Fruit fly (Drosophila melanogaster): Measurements from ENCODE around the gene alpha-Spec.

dm6 chr3L:1772593-1772992 lies 22.5 kb downstream of the alpha-Spec start:
- no peak for TF ChIP-seq psq (optimal IDR thresholded peaks at IDR 0.05)
- no peak for TF ChIP-seq h (optimal IDR thresholded peaks at IDR 0.05)
- TF ChIP-seq Myc (optimal IDR thresholded peaks at IDR 0.05) = no peak

Measured in Kc167 (cell line).